Worm (Caenorhabditis elegans) whole organism, L4/young adult: ENCODE measurements around the gene srx-119.

Experiments used
- W03F9.2 ChIP-seq: fragments of 150-350 bp; optimal IDR thresholded peaks from 2 replicates; lab custom pipeline; 2014; ENCODE audit warnings: missing biosample characterization, missing genetic modification characterization
- dao-5 ChIP-seq: sonication (generic microtip); optimal IDR thresholded peaks from 2 replicates; lab custom pipeline; 2016; ENCODE audit warnings: missing genotype, missing genetic modification characterization, moderate library complexity, missing compliant biosample characterization
- him-1 ChIP-seq: sonication (generic microtip); optimal IDR thresholded peaks from 2 replicates; lab custom pipeline; 2016; ENCODE audit warnings: missing genotype, missing genetic modification reagents, missing genetic modification characterization, missing compliant biosample characterization

DNA sequence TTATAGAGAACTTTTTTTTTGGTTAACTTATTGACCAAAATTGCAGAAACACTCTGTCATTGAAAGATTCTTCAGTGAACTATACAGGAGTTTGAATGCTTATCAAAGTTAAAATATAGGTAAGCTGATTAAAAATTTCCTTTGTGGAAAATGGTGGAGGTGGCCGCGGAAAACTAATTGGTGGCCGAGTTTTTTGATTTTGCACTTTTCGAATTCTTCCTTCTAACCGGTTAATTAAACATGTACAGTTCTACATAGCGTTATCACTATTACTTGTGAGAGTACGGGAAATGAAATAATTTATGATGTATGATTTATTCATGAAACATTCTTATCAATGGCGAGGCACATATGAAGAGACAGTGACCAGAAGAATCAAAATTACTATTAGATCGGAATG, 49.7 kb downstream of the srx-119 start, which contains the start of gene clec-8:
- TF ChIP-seq him-1 = no peak
- TF ChIP-seq W03F9.2 (tag; lab: Kevin White, UChicago) = no peak
- TF ChIP-seq dao-5 = no peak
